Fruit fly (Drosophila melanogaster): Measurements from ENCODE around the gene CG14671.

dm6 chr3R:5520566-5520965 is 44.0 kb downstream of the CG14671 start:
- TF ChIP-seq CG6276 (GFP tag; optimal IDR thresholded peaks at IDR 0.05): no peak
- no peak for TF ChIP-seq CG7368 (GFP tag; optimal IDR thresholded peaks at IDR 0.05)
- TF ChIP-seq lz (GFP tag; optimal IDR thresholded peaks at IDR 0.05): no peak
- TF ChIP-seq CG10669 (GFP tag; optimal IDR thresholded peaks at IDR 0.05): no peak
- no peak for TF ChIP-seq CG9139 (GFP tag; optimal IDR thresholded peaks at IDR 0.05)
- TF ChIP-seq fd59A (GFP tag; optimal IDR thresholded peaks at IDR 0.05): no peak
- TF ChIP-seq CG6163 (GFP tag; IDR thresholded peaks at IDR 0.05): no peak
- no peak for TF ChIP-seq achi (GFP tag; optimal IDR thresholded peaks at IDR 0.05)
- no peak for TF ChIP-seq Blimp-1 (GFP tag; optimal IDR thresholded peaks at IDR 0.05)
- TF ChIP-seq Eip78C (GFP tag): peak; percentile 52
- no peak for TF ChIP-seq CG3919 (GFP tag; optimal IDR thresholded peaks at IDR 0.05)
- no peak for TF ChIP-seq CG15336 (GFP tag; IDR thresholded peaks at IDR 0.05)
- TF ChIP-seq CG32006 (GFP tag; optimal IDR thresholded peaks at IDR 0.05): no peak
